Fruit fly (Drosophila melanogaster): ENCODE measurements around the gene Acp26Aa.

The Acp26Aa gene

dm6 chr2L:5866791-5867190 lies 26.9 kb downstream of the Acp26Aa start:
- peak; percentile 37 for TF ChIP-seq Eip78C (GFP tag)
- TF ChIP-seq fkh (GFP tag; optimal IDR thresholded peaks at IDR 0.05), result no peak
- no peak for TF ChIP-seq esn (GFP tag; optimal IDR thresholded peaks at IDR 0.05)
- peak; percentile 24 for TF ChIP-seq achi (GFP tag; optimal IDR thresholded peaks at IDR 0.05)
- TF ChIP-seq CG3919 (GFP tag; optimal IDR thresholded peaks at IDR 0.05), result peak; percentile 3
- no peak for TF ChIP-seq CG8632 (GFP tag; optimal IDR thresholded peaks at IDR 0.05)
- TF ChIP-seq dac (GFP tag; optimal IDR thresholded peaks at IDR 0.05), result no peak

DNA sequence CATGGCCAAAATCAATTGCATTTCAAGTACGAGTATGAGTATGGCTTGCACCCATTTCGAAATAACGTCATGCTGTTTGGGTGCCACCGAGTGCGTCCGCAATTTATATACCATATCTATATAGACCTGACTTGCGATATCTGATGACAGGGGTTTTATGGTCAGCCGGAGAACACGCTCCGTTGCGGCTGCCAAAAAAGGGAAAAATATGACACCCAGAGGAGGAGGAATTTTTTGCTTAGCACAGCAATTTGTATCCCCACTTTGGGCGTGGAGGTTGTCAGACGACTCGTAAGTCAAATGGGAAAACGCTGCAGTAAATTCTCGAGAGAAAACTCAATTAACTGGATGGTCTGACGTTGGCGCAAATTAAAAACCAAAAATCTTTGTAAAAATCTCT lies 36.9 kb downstream of the Acp26Aa start:
- TF ChIP-seq net (GFP tag; optimal IDR thresholded peaks at IDR 0.05) (no peak), lz (GFP tag; optimal IDR thresholded peaks at IDR 0.05) (no peak), Blimp-1 (GFP tag; optimal IDR thresholded peaks at IDR 0.05) (no peak), CG8319 (GFP tag; optimal IDR thresholded peaks at IDR 0.05) (no peak), CG11902 (GFP tag; optimal IDR thresholded peaks at IDR 0.05) (no peak), CG6792 (GFP tag; optimal IDR thresholded peaks at IDR 0.05) (no peak), CG31627 (GFP tag; optimal IDR thresholded peaks at IDR 0.05) (no peak), CG8119 (GFP tag; IDR thresholded peaks at IDR 0.05) (no peak), CG6854 (GFP tag; optimal IDR thresholded peaks at IDR 0.05) (no peak), Hr4 (GFP tag; optimal IDR thresholded peaks at IDR 0.05) (no peak), acj6 (GFP tag; optimal IDR thresholded peaks at IDR 0.05) (no peak), Gug (GFP tag; IDR thresholded peaks at IDR 0.05) (no peak), CG4318 (GFP tag; optimal IDR thresholded peaks at IDR 0.05) (no peak), OdsH (GFP tag; optimal IDR thresholded peaks at IDR 0.05) (no peak)

Measured in whole organism, prepupa.